Worm (Caenorhabditis elegans) whole organism, young adult: Measurements from ENCODE around the gene srbc-19.

Experiments used
- B0035.1 ChIP-seq: sonication (generic microtip); optimal IDR thresholded peaks from 2 replicates; lab custom pipeline; 2016; ENCODE audit warnings: missing genetic modification characterization, mild to moderate bottlenecking, missing compliant biosample characterization, missing genotype, missing genetic modification reagents
- B0261.1 ChIP-seq: sonication (generic microtip); optimal IDR thresholded peaks from 2 replicates; lab custom pipeline; 2016; ENCODE audit warnings: mild to moderate bottlenecking, missing genetic modification characterization, moderate library complexity, missing compliant biosample characterization
- D2030.7 ChIP-seq: fragments of 200-800 bp; sonication (Bioruptor generic); IDR thresholded peaks from 2 replicates; pipeline ENCODE4 v1.3.6; 2022; ENCODE audit warnings: missing genetic modification reagents, missing genetic modification characterization, missing compliant biosample characterization
- F10E7.11 ChIP-seq: sonication (generic microtip); optimal IDR thresholded peaks from 2 replicates; lab custom pipeline; 2017; ENCODE audit warnings: mild to moderate bottlenecking, missing genetic modification characterization, moderate library complexity, missing compliant biosample characterization
- F37B4.10 ChIP-seq: fragments of 200-800 bp; sonication (Bioruptor generic); IDR thresholded peaks from 2 replicates; pipeline ENCODE4 v1.3.6; 2022; ENCODE audit warnings: missing genetic modification characterization, missing compliant biosample characterization
- F55B11.4 ChIP-seq: sonication (generic microtip); optimal IDR thresholded peaks from 2 replicates; lab custom pipeline; 2016; ENCODE audit warnings: missing compliant biosample characterization, missing genetic modification characterization, borderline replicate concordance; ENCODE audit not compliant: insufficient read depth
- F57A8.1 ChIP-seq: fragments of 200-800 bp; sonication (Bioruptor generic); optimal IDR thresholded peaks from 2 replicates; lab custom pipeline; 2018; ENCODE audit warnings: mild to moderate bottlenecking, missing genetic modification characterization, moderate library complexity, missing compliant biosample characterization
- K12H6.12 ChIP-seq: fragments of 200-800 bp; sonication (Bioruptor generic); optimal IDR thresholded peaks from 2 replicates; lab custom pipeline; 2018; ENCODE audit warnings: mild to moderate bottlenecking, missing genetic modification characterization, missing compliant biosample characterization
- T07F8.4 ChIP-seq: sonication (generic microtip); optimal IDR thresholded peaks from 2 replicates; lab custom pipeline; 2016; ENCODE audit warnings: mild to moderate bottlenecking, missing genetic modification characterization, moderate library complexity, missing compliant biosample characterization
- aptf-2 ChIP-seq: fragments of 200-800 bp; sonication (Bioruptor generic); conservative IDR thresholded peaks from 2 replicates; pipeline ENCODE4 v1.3.6; 2022; ENCODE audit warnings: missing genetic modification reagents, missing genetic modification characterization, missing compliant biosample characterization
- ceh-27 ChIP-seq: fragments of 200-800 bp; sonication (Bioruptor generic); optimal IDR thresholded peaks from 2 replicates; lab custom pipeline; 2018; ENCODE audit warnings: mild to moderate bottlenecking, missing genetic modification characterization, moderate library complexity, missing compliant biosample characterization
- ceh-58 ChIP-seq: fragments of 200-800 bp; sonication (Bioruptor generic); IDR thresholded peaks from 2 replicates; pipeline ENCODE4 v1.3.6; 2022; ENCODE audit warnings: missing genetic modification characterization, missing compliant biosample characterization
- ceh-91 ChIP-seq: fragments of 200-800 bp; sonication (Bioruptor generic); IDR thresholded peaks from 2 replicates; pipeline ENCODE4 v1.3.6; 2022; ENCODE audit warnings: missing genetic modification reagents, missing genetic modification characterization, missing compliant biosample characterization
- dpff-1 ChIP-seq: sonication (generic microtip); optimal IDR thresholded peaks from 2 replicates; lab custom pipeline; 2017; ENCODE audit warnings: mild to moderate bottlenecking, missing genetic modification characterization, missing compliant biosample characterization
- gei-17 ChIP-seq: fragments of 200-800 bp; sonication (Bioruptor generic); optimal IDR thresholded peaks from 2 replicates; lab custom pipeline; 2018; ENCODE audit warnings: mild to moderate bottlenecking, missing genetic modification characterization, missing compliant biosample characterization
- hlh-26 ChIP-seq: fragments of 200-800 bp; sonication (Bioruptor generic); conservative IDR thresholded peaks from 2 replicates; pipeline ENCODE4 v1.3.6; 2022; ENCODE audit warnings: missing genetic modification reagents, missing genetic modification characterization, missing compliant biosample characterization
- hmg-1.2 ChIP-seq: fragments of 200-800 bp; sonication (Bioruptor generic); IDR thresholded peaks from 2 replicates; pipeline ENCODE4 v1.3.6; 2022; ENCODE audit warnings: missing genetic modification reagents, missing genetic modification characterization, missing compliant biosample characterization
- hsf-1 ChIP-seq: fragments of 200-800 bp; sonication (Bioruptor generic); IDR thresholded peaks from 2 replicates; pipeline ENCODE4 v1.3.6; 2022; ENCODE audit warnings: missing genetic modification reagents, missing genetic modification characterization, missing compliant biosample characterization
- let-526 ChIP-seq: fragments of 200-800 bp; sonication (Bioruptor generic); IDR thresholded peaks from 2 replicates; pipeline ENCODE4 v1.3.6; 2022; ENCODE audit warnings: missing genetic modification reagents, missing genetic modification characterization, missing compliant biosample characterization
- lsy-27 ChIP-seq: sonication (generic microtip); optimal IDR thresholded peaks from 2 replicates; lab custom pipeline; 2017; ENCODE audit warnings: missing genetic modification characterization, mild to moderate bottlenecking, missing compliant biosample characterization, antibody characterized with exemption, missing genotype, borderline replicate concordance; ENCODE audit not compliant: insufficient read depth
- madf-10 ChIP-seq: sonication (generic microtip); optimal IDR thresholded peaks from 2 replicates; lab custom pipeline; 2016; ENCODE audit warnings: mild to moderate bottlenecking, missing genetic modification characterization, missing compliant biosample characterization
- madf-6 ChIP-seq: fragments of 200-800 bp; sonication (Bioruptor generic); IDR thresholded peaks from 2 replicates; pipeline ENCODE4 v1.3.6; 2022; ENCODE audit warnings: missing genetic modification reagents, missing genetic modification characterization, missing compliant biosample characterization
- mcd-1 ChIP-seq: fragments of 200-800 bp; sonication (Bioruptor generic); IDR thresholded peaks from 2 replicates; pipeline ENCODE4 v1.3.6; 2022; ENCODE audit warnings: missing genetic modification reagents, missing genetic modification characterization, missing compliant biosample characterization
- mes-4 ChIP-seq: sonication (generic microtip); optimal IDR thresholded peaks from 2 replicates; lab custom pipeline; 2016; ENCODE audit warnings: missing genotype, missing genetic modification characterization, missing compliant biosample characterization
- nfya-2 ChIP-seq: fragments of 200-800 bp; sonication (Bioruptor generic); IDR thresholded peaks from 2 replicates; pipeline ENCODE4 v1.3.6; 2022; ENCODE audit warnings: missing genetic modification reagents, missing genetic modification characterization, missing compliant biosample characterization
- nfyb-1 ChIP-seq: fragments of 200-800 bp; sonication (Bioruptor generic); IDR thresholded peaks from 2 replicates; pipeline ENCODE4 v1.3.6; 2022; ENCODE audit warnings: missing genetic modification reagents, missing genetic modification characterization, missing compliant biosample characterization
- nhr-27 ChIP-seq: fragments of 200-800 bp; sonication (Bioruptor generic); optimal IDR thresholded peaks from 2 replicates; lab custom pipeline; 2018; ENCODE audit warnings: mild to moderate bottlenecking, missing genetic modification characterization, moderate library complexity, missing compliant biosample characterization
- nhr-80 ChIP-seq: sonication (generic microtip); optimal IDR thresholded peaks from 2 replicates; lab custom pipeline; 2016; ENCODE audit warnings: missing genetic modification characterization, missing compliant biosample characterization
- pbrm-1 ChIP-seq: fragments of 200-800 bp; sonication (Bioruptor generic); IDR thresholded peaks from 2 replicates; pipeline ENCODE4 v1.3.6; 2022; ENCODE audit warnings: missing genetic modification reagents, missing genetic modification characterization, missing compliant biosample characterization
- rcor-1 ChIP-seq: fragments of 200-800 bp; sonication (Bioruptor generic); IDR thresholded peaks from 2 replicates; pipeline ENCODE4 v1.3.6; 2022; ENCODE audit warnings: missing genetic modification reagents, missing genetic modification characterization, missing compliant biosample characterization
- tbx-9 ChIP-seq: sonication (generic microtip); optimal IDR thresholded peaks from 2 replicates; lab custom pipeline; 2016; ENCODE audit warnings: borderline replicate concordance, missing genetic modification characterization, inconsistent platforms, missing compliant biosample characterization
- tlf-1 ChIP-seq: fragments of 200-800 bp; sonication (Bioruptor generic); optimal IDR thresholded peaks from 2 replicates; lab custom pipeline; 2018; ENCODE audit warnings: mild to moderate bottlenecking, missing genetic modification characterization, missing compliant biosample characterization
- unc-62 ChIP-seq: fragments of 150-350 bp; optimal IDR thresholded peaks from 2 replicates; lab custom pipeline; 2014; ENCODE audit warnings: missing biosample characterization, missing genetic modification reagents, missing genetic modification characterization
- zfh-2 ChIP-seq: fragments of 200-800 bp; sonication (Bioruptor generic); conservative IDR thresholded peaks from 2 replicates; pipeline ENCODE4 v1.3.6; 2022; ENCODE audit warnings: missing genetic modification reagents, missing genetic modification characterization, missing compliant biosample characterization
- zim-3 ChIP-seq: sonication (generic microtip); optimal IDR thresholded peaks from 2 replicates; lab custom pipeline; 2017; ENCODE audit warnings: mild to moderate bottlenecking, missing genetic modification characterization, moderate library complexity, missing compliant biosample characterization
- ztf-18 ChIP-seq: sonication (generic microtip); optimal IDR thresholded peaks from 2 replicates; lab custom pipeline; 2016; ENCODE audit warnings: missing genotype, mild to moderate bottlenecking, missing genetic modification characterization, missing compliant biosample characterization
- ztf-22 ChIP-seq: fragments of 200-800 bp; sonication (Bioruptor generic); optimal IDR thresholded peaks from 2 replicates; lab custom pipeline; 2018; ENCODE audit warnings: mild to moderate bottlenecking, missing genetic modification characterization, moderate library complexity, missing compliant biosample characterization
- ztf-25 ChIP-seq: fragments of 200-800 bp; sonication (Bioruptor generic); IDR thresholded peaks from 2 replicates; pipeline ENCODE4 v1.3.6; 2022; ENCODE audit warnings: missing genetic modification reagents, missing genetic modification characterization, missing compliant biosample characterization

The srbc-19 gene

DNA sequence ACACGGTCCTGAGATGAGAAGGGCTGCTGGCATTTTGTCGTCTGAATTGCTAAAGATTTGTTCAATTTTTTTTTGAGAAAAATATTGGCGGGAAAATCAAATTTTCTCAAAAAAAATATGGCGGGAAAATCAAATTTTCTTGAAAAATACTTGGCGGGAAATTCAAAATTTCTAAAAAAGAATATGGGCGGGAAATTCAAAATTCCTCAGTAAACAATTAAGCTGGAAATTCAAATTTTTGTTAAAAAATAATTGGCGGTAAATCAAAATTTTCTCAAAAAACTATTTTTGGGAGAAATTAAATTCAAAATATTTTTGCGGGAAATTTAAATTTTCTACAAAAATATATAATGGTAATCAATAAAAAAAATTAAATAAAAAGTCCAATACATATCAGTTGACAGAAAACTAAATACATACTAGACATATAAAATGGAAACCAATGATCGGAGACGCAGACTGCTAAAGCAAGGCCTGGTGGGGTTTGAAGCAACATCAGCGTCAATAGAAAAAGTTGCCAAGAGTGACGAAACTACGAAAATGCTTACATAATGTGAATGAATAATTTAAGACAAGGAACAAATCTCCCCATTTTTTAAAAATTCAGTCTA, 48.0 kb upstream of the srbc-19 start, which contains the start of gene nhr-184 (continued):
- no peak for TF ChIP-seq ztf-25 (GFP tag; lab: Robert Waterston, UW)
- TF ChIP-seq, all 124 proteins: peak for 4

ce11 chrV:2211936-2212335, 45.4 kb upstream of the srbc-19 start, which contains the start of gene nhr-133:
Gene nhr-133 (minus strand): TSS chrV:2212118.
- TF ChIP-seq F55B11.4 (no peak), nhr-80 (tag; lab: Kevin White, UChicago) (peak; percentile 16), hlh-26 (no peak), zfh-2 (GFP tag; lab: Robert Waterston, UW) (peak; percentile 47; the same call in 1 of the 2 replicates), hmg-1.2 (peak; percentile 43; the same call in 1 of the 2 replicates), B0035.1 (tag; lab: Kevin White, UChicago) (no peak)

ce11 chrV:2207527-2207926, 40.9 kb upstream of the srbc-19 start:
- 0 out of 2 replicates have a peak, but pooled peaks have one; percentile 34 for TF ChIP-seq nfyb-1
- no peak for TF ChIP-seq hsf-1 (GFP tag; lab: Robert Waterston, UW)
- TF ChIP-seq madf-6 (GFP tag; lab: Robert Waterston, UW), result no peak

DNA sequence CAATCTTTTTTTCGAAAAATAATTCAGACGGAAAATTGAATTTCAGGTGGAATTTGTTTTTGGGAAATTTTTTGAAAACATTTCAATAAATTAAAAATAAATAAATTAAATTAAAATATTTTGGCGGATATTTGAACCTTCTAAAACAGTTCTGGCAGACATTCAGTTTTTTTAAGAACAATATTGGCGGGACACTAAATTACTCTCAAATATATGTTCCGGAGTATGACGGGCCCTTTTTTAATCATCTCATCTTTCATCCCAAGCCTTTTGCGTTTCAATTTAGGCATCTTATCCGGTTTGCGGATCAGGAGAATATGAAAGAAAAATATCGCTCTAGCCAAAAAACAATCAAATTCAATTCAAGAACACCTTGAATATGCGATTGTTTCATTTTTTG, 40.2 kb upstream of the srbc-19 start, which contains the start of gene svh-11:
TSS of gene svh-11 (plus strand) at position 301 of the 400 bp plus-strand sequence.
- TF ChIP-seq ceh-27 (GFP tag; lab: Kevin White, UChicago) (no peak), ztf-22 (GFP tag; lab: Kevin White, UChicago) (no peak), pbrm-1 (GFP tag; lab: Robert Waterston, UW) (no peak), F57A8.1 (no peak), F10E7.11 (tag; lab: Kevin White, UChicago) (no peak), gei-17 (no peak), mes-4 (tag; lab: Kevin White, UChicago) (no peak), nhr-27 (no peak), let-526 (GFP tag; lab: Robert Waterston, UW) (no peak), rcor-1 (GFP tag; lab: Robert Waterston, UW) (no peak), zim-3 (tag; lab: Kevin White, UChicago) (no peak), tlf-1 (no peak), mcd-1 (GFP tag; lab: Robert Waterston, UW) (no peak), ztf-18 (tag; lab: Kevin White, UChicago) (no peak), ceh-91 (GFP tag; lab: Robert Waterston, UW) (no peak), nfya-2 (GFP tag; lab: Robert Waterston, UW) (no peak), K12H6.12 (no peak)
- TF ChIP-seq, all 124 proteins: peak for 0

ce11 chrV:2206181-2206580, 39.6 kb upstream of the srbc-19 start, which contains the start of gene srt-40:
Gene srt-40 (minus strand): TSS chrV:2206281.
- TF ChIP-seq D2030.7 (GFP tag; lab: Robert Waterston, UW) (no peak), ceh-58 (no peak), madf-6 (GFP tag; lab: Robert Waterston, UW) (no peak), mcd-1 (GFP tag; lab: Robert Waterston, UW) (no peak), T07F8.4 (tag; lab: Kevin White, UChicago) (no peak), nhr-27 (no peak), dpff-1 (tag; lab: Kevin White, UChicago) (no peak), unc-62 (no peak), B0261.1 (tag; lab: Kevin White, UChicago) (no peak), rcor-1 (GFP tag; lab: Robert Waterston, UW) (no peak), aptf-2 (no peak), lsy-27 (tag; lab: Kevin White, UChicago) (no peak), madf-10 (tag; lab: Kevin White, UChicago) (no peak), tbx-9 (no peak), F37B4.10 (GFP tag; lab: Robert Waterston, UW) (no peak)
- TF ChIP-seq, all 124 proteins: peak for 0
